Worm (Caenorhabditis elegans) whole organism, dauer: ENCODE results near the gene R102.1.
"Not testable (repeated sequence)": the region's sequence is repeated elsewhere in the genome, so short reads cannot be mapped to it uniquely, and the experiment has no call there.

ENCODE experiments used
- unc-62 ChIP-seq: sonication (generic microtip); optimal IDR thresholded peaks from 2 replicates; lab custom pipeline; 2017; ENCODE audit warnings: missing biosample characterization, missing genetic modification reagents, missing genetic modification characterization

R102.1 gene

ce11 chrIV:10685758-10686157, at the start of gene R102.1, which contains the start of gene K08C7.6:
Gene R102.1 (plus strand): TSS chrIV:10686048.
Gene K08C7.6 (minus strand): TSS chrIV:10685858.
- TF ChIP-seq unc-62, result no peak

ce11 chrIV:10636649-10637048, 49.2 kb upstream of the R102.1 start, which contains the start of gene F56C4.1:
Gene F56C4.1 (plus strand): TSS chrIV:10636949.
- no peak for TF ChIP-seq unc-62

- TF ChIP-seq unc-62, result no peak
These were observed 46.9 kb upstream of the R102.1 start, which contains the start of gene F56C4.2 for ce11 chrIV:10638977-10639376. Gene F56C4.2 (plus strand): TSS chrIV:10639277.

- TF ChIP-seq unc-62, result not testable (repeated sequence)
These were observed 31.8 kb upstream of the R102.1 start, which contains the start of gene glb-19 for ce11 chrIV:10654047-10654446. Gene glb-19 (minus strand): TSS chrIV:10654147.

- no peak for TF ChIP-seq unc-62
These were observed 29.0 kb upstream of the R102.1 start, which contains the start of gene K08C7.1 for ce11 chrIV:10656770-10657323. Gene K08C7.1 (plus strand): TSS chrIV:10656812.

ce11 chrIV:10661072-10661471, 24.8 kb upstream of the R102.1 start:
- no peak for TF ChIP-seq unc-62

- no peak for TF ChIP-seq unc-62
These were observed 24.1 kb upstream of the R102.1 start, which contains the start of gene fmo-1 for ce11 chrIV:10661760-10662159. Gene fmo-1 (plus strand): TSS chrIV:10661857.

- no peak for TF ChIP-seq unc-62
These were observed 21.7 kb upstream of the R102.1 start, which contains the start of gene K08C7.7 for ce11 chrIV:10664134-10664533. Gene K08C7.7 (plus strand): TSS chrIV:10664434.

- TF ChIP-seq unc-62, result no peak
These were observed 19.3 kb upstream of the R102.1 start, which contains the start of gene epi-1 for ce11 chrIV:10666523-10666922. Gene epi-1 (plus strand): TSS chrIV:10666823.

ce11 chrIV:10668561-10668960, 17.3 kb upstream of the R102.1 start:
- TF ChIP-seq unc-62, result no peak

ce11 chrIV:10680379-10680778, 5.5 kb upstream of the R102.1 start, which contains the start of gene K08C7.4:
Gene K08C7.4 (minus strand): TSS chrIV:10680479.
- no peak for TF ChIP-seq unc-62

ce11 chrIV:10682155-10682749, 3.6 kb upstream of the R102.1 start, which contains the start of gene fmo-2:
Gene fmo-2 (plus strand): TSS chrIV:10682524.
- TF ChIP-seq unc-62, result no peak

ce11 chrIV:10687307-10687706, 1.5 kb downstream of the R102.1 start, which contains the start of gene R102.2:
Gene R102.2 (plus strand): TSS chrIV:10687607.
- not testable (repeated sequence) for TF ChIP-seq unc-62

ce11 chrIV:10688972-10689567, 3.2 kb downstream of the R102.1 start, which contains the start of gene R102.3:
Gene R102.3 (plus strand): TSS chrIV:10689517.
- TF ChIP-seq unc-62, result no peak

- TF ChIP-seq unc-62, result no peak
These were observed 4.3 kb downstream of the R102.1 start, which contains the start of gene R102.8 for ce11 chrIV:10690139-10690538. Gene R102.8 (minus strand): TSS chrIV:10690239.

ce11 chrIV:10695203-10695602, 9.4 kb downstream of the R102.1 start, which contains the start of gene R102.4:
Gene R102.4 (minus strand): TSS chrIV:10695303.
- TF ChIP-seq unc-62, result no peak
